Worm (Caenorhabditis elegans): ENCODE data around the gene W09D10.4.
A peak's percentile ranks its signal among the peaks of the same experiment; 100 is the strongest.

Gene W09D10.4

ce11 chrIII:10718078-10718477, 2.1 kb upstream of the W09D10.4 start:
- TF ChIP-seq tbx-11 (GFP tag; IDR thresholded peaks at IDR 0.05) (no peak), tra-4 (tag; optimal IDR thresholded peaks at IDR 0.05) (no peak), hmg-4 (GFP tag; optimal IDR thresholded peaks at IDR 0.05) (no peak), aly-1 (tag; optimal IDR thresholded peaks at IDR 0.05) (no peak), flt-1 (GFP tag; IDR thresholded peaks at IDR 0.05) (no peak), hnd-1 (tag; optimal IDR thresholded peaks at IDR 0.05) (no peak), ceh-36 (tag; optimal IDR thresholded peaks at IDR 0.05) (no peak), ama-1 (optimal IDR thresholded peaks at IDR 0.05) (no peak), F13C5.2 (tag; optimal IDR thresholded peaks at IDR 0.05) (no peak), sea-1 (GFP tag; conservative IDR thresholded peaks at IDR 0.05) (no peak), hmbx-1 (tag; optimal IDR thresholded peaks at IDR 0.05) (no peak)

ce11 chrIII:10717479-10717878, 1.5 kb upstream of the W09D10.4 start:
- TF ChIP-seq F13C5.2 (tag; optimal IDR thresholded peaks at IDR 0.05) (no peak), tra-4 (tag; optimal IDR thresholded peaks at IDR 0.05) (no peak), tbx-11 (GFP tag; IDR thresholded peaks at IDR 0.05) (no peak), ama-1 (optimal IDR thresholded peaks at IDR 0.05) (no peak), sea-1 (GFP tag; conservative IDR thresholded peaks at IDR 0.05) (no peak), aly-1 (tag; optimal IDR thresholded peaks at IDR 0.05) (no peak), hnd-1 (tag; optimal IDR thresholded peaks at IDR 0.05) (no peak), ceh-13 (GFP tag; optimal IDR thresholded peaks at IDR 0.05) (no peak), hmg-4 (GFP tag; optimal IDR thresholded peaks at IDR 0.05) (no peak), tbx-37 (GFP tag; conservative IDR thresholded peaks at IDR 0.05) (no peak), ceh-36 (tag; optimal IDR thresholded peaks at IDR 0.05) (no peak), hmbx-1 (tag; optimal IDR thresholded peaks at IDR 0.05) (no peak), flt-1 (GFP tag; IDR thresholded peaks at IDR 0.05) (no peak), B0310.2 (tag; optimal IDR thresholded peaks at IDR 0.05) (no peak), scrt-1 (GFP tag; IDR thresholded peaks at IDR 0.05) (no peak), ets-7 (tag; optimal IDR thresholded peaks at IDR 0.05) (no peak), pes-1 (GFP tag; IDR thresholded peaks at IDR 0.05) (no peak)

ce11 chrIII:10714541-10714940, 1.4 kb downstream of the W09D10.4 start:
- TF ChIP-seq pes-1 (GFP tag; IDR thresholded peaks at IDR 0.05) = no peak
- TF ChIP-seq tbx-37 (GFP tag; conservative IDR thresholded peaks at IDR 0.05) = no peak
- no peak for TF ChIP-seq B0310.2 (tag; optimal IDR thresholded peaks at IDR 0.05)
- TF ChIP-seq hmbx-1 (tag; optimal IDR thresholded peaks at IDR 0.05) = no peak
- no peak for TF ChIP-seq F13C5.2 (tag; optimal IDR thresholded peaks at IDR 0.05)
- no peak for TF ChIP-seq sea-1 (GFP tag; conservative IDR thresholded peaks at IDR 0.05)

ce11 chrIII:10711192-10711673, 4.8 kb downstream of the W09D10.4 start, which contains the start of gene W09D10.5:
W09D10.5 (minus strand) TSS chrIII:10711536.
- TF ChIP-seq hnd-1 (tag; optimal IDR thresholded peaks at IDR 0.05) (no peak), ama-1 (optimal IDR thresholded peaks at IDR 0.05) (peak; percentile 85), ceh-13 (GFP tag; optimal IDR thresholded peaks at IDR 0.05) (no peak)

- TF ChIP-seq hnd-1 (tag; optimal IDR thresholded peaks at IDR 0.05) (no peak), ets-7 (tag; optimal IDR thresholded peaks at IDR 0.05) (no peak), B0310.2 (tag; optimal IDR thresholded peaks at IDR 0.05) (no peak), flt-1 (GFP tag; IDR thresholded peaks at IDR 0.05) (no peak), tra-4 (tag; optimal IDR thresholded peaks at IDR 0.05) (no peak), scrt-1 (GFP tag; IDR thresholded peaks at IDR 0.05) (no peak), ceh-13 (GFP tag; optimal IDR thresholded peaks at IDR 0.05) (no peak), ama-1 (optimal IDR thresholded peaks at IDR 0.05) (no peak)
Measured at ce11 chrIII:10709676-10710075, 6.3 kb downstream of the W09D10.4 start.

- TF ChIP-seq ceh-36 (tag; optimal IDR thresholded peaks at IDR 0.05) (no peak), tra-4 (tag; optimal IDR thresholded peaks at IDR 0.05) (no peak), hmg-4 (GFP tag; optimal IDR thresholded peaks at IDR 0.05) (no peak), ets-7 (tag; optimal IDR thresholded peaks at IDR 0.05) (no peak), ceh-13 (GFP tag; optimal IDR thresholded peaks at IDR 0.05) (no peak), aly-1 (tag; optimal IDR thresholded peaks at IDR 0.05) (no peak)
Measured at ce11 chrIII:10708484-10708883, 7.5 kb downstream of the W09D10.4 start.

- TF ChIP-seq F13C5.2 (tag; optimal IDR thresholded peaks at IDR 0.05) (no peak), tbx-37 (GFP tag; conservative IDR thresholded peaks at IDR 0.05) (no peak), hnd-1 (tag; optimal IDR thresholded peaks at IDR 0.05) (no peak), tbx-11 (GFP tag; IDR thresholded peaks at IDR 0.05) (no peak), B0310.2 (tag; optimal IDR thresholded peaks at IDR 0.05) (no peak), hmbx-1 (tag; optimal IDR thresholded peaks at IDR 0.05) (no peak), ceh-13 (GFP tag; optimal IDR thresholded peaks at IDR 0.05) (no peak), hmg-4 (GFP tag; optimal IDR thresholded peaks at IDR 0.05) (no peak), tra-4 (tag; optimal IDR thresholded peaks at IDR 0.05) (no peak), ets-7 (tag; optimal IDR thresholded peaks at IDR 0.05) (no peak), sea-1 (GFP tag; conservative IDR thresholded peaks at IDR 0.05) (no peak), ceh-36 (tag; optimal IDR thresholded peaks at IDR 0.05) (no peak)
Measured at ce11 chrIII:10707461-10707860, 8.5 kb downstream of the W09D10.4 start, which contains the start of gene mrpl-12. mrpl-12 (plus strand) TSS chrIII:10707761.

- TF ChIP-seq F13C5.2 (tag; optimal IDR thresholded peaks at IDR 0.05) (peak; percentile 79), aly-1 (tag; optimal IDR thresholded peaks at IDR 0.05) (no peak), hmg-4 (GFP tag; optimal IDR thresholded peaks at IDR 0.05) (no peak), hnd-1 (tag; optimal IDR thresholded peaks at IDR 0.05) (no peak), tra-4 (tag; optimal IDR thresholded peaks at IDR 0.05) (no peak), ama-1 (optimal IDR thresholded peaks at IDR 0.05) (no peak), pes-1 (GFP tag; IDR thresholded peaks at IDR 0.05) (peak; percentile 58; the same call in 1 of the 2 replicates), ets-7 (tag; optimal IDR thresholded peaks at IDR 0.05) (peak; percentile 59), ceh-13 (GFP tag; optimal IDR thresholded peaks at IDR 0.05) (no peak), flt-1 (GFP tag; IDR thresholded peaks at IDR 0.05) (no peak), hmbx-1 (tag; optimal IDR thresholded peaks at IDR 0.05) (no peak), scrt-1 (GFP tag; IDR thresholded peaks at IDR 0.05) (0 out of 2 replicates have a peak, but pooled peaks have one; percentile 69), sea-1 (GFP tag; conservative IDR thresholded peaks at IDR 0.05) (peak; percentile 50; the same call in 1 of the 2 replicates), ceh-36 (tag; optimal IDR thresholded peaks at IDR 0.05) (peak; percentile 53), tbx-37 (GFP tag; conservative IDR thresholded peaks at IDR 0.05) (0 out of 2 replicates have a peak, but pooled peaks have one; percentile 23), tbx-11 (GFP tag; IDR thresholded peaks at IDR 0.05) (no peak), B0310.2 (tag; optimal IDR thresholded peaks at IDR 0.05) (no peak)
Measured at ce11 chrIII:10706972-10707438, 9.0 kb downstream of the W09D10.4 start, which contains the start of the genes Y39A1A.21 and Y39A1A.22. Y39A1A.21 (minus strand) TSS chrIII:10707022. Y39A1A.22 (minus strand) TSS chrIII:10707028.
